Worm (Caenorhabditis elegans) whole organism, L4 larva: ENCODE measurements around the gene fip-3.

ENCODE experiments used
- F37D6.2 ChIP-seq: sonication (generic microtip); optimal IDR thresholded peaks from 2 replicates; lab custom pipeline; 2016; ENCODE audit warnings: mild to moderate bottlenecking, missing genetic modification characterization, missing compliant biosample characterization
- F49E8.2 ChIP-seq: sonication (generic microtip); optimal IDR thresholded peaks from 2 replicates; lab custom pipeline; 2016; ENCODE audit warnings: missing compliant biosample characterization, mild to moderate bottlenecking, missing genetic modification characterization, borderline replicate concordance
- T20F7.1 ChIP-seq: fragments of 200-800 bp; sonication (Bioruptor generic); optimal IDR thresholded peaks from 2 replicates; lab custom pipeline; 2018; ENCODE audit warnings: mild to moderate bottlenecking, missing genetic modification characterization, missing compliant biosample characterization
- Y105C5A.15 ChIP-seq: fragments of 200-800 bp; sonication (Bioruptor generic); IDR thresholded peaks from 2 replicates; pipeline ENCODE4 v1.3.6; 2022; ENCODE audit warnings: missing genetic modification characterization, missing compliant biosample characterization
- ZK546.5 ChIP-seq, 2 experiments: sonication (generic microtip); optimal IDR thresholded peaks; 2 replicates each; lab custom pipeline; 2017; ENCODE audit warnings: missing biosample characterization in 2 of 2, missing genetic modification characterization in 2 of 2
- arid-1 ChIP-seq: fragments of 200-800 bp; sonication (Bioruptor generic); conservative IDR thresholded peaks from 2 replicates; pipeline ENCODE4 v1.3.6; 2022; ENCODE audit warnings: missing genetic modification reagents, missing genetic modification characterization, missing compliant biosample characterization
- ceh-20 ChIP-seq: fragments of 200-800 bp; sonication (Bioruptor generic); IDR thresholded peaks from 2 replicates; pipeline ENCODE4 v1.3.6; 2022; ENCODE audit warnings: missing genetic modification reagents, missing genetic modification characterization, missing compliant biosample characterization
- ceh-44 ChIP-seq: fragments of 200-800 bp; sonication (Bioruptor generic); IDR thresholded peaks from 2 replicates; pipeline ENCODE4 v1.3.6; 2022; ENCODE audit warnings: missing genetic modification reagents, missing genetic modification characterization, missing compliant biosample characterization
- ceh-62 ChIP-seq: sonication (generic microtip); optimal IDR thresholded peaks from 2 replicates; lab custom pipeline; 2017; ENCODE audit warnings: missing biosample characterization, missing genetic modification characterization
- ces-1 ChIP-seq: fragments of 150-350 bp; sonication (generic microtip); optimal IDR thresholded peaks from 4 replicates; lab custom pipeline; 2014; ENCODE audit warnings: missing biosample characterization, missing genetic modification reagents, missing genetic modification characterization
- ctbp-1 ChIP-seq: fragments of 200-800 bp; sonication (Bioruptor generic); IDR thresholded peaks from 2 replicates; pipeline ENCODE4 v1.3.6; 2022; ENCODE audit warnings: missing genetic modification reagents, missing genetic modification characterization, missing compliant biosample characterization
- daf-16 ChIP-seq, 3 experiments: sonication (generic microtip); optimal IDR thresholded peaks; 2 replicates each; lab custom pipeline; 2016 to 2017; ENCODE audit warnings: missing genetic modification characterization in 3 of 3, missing genetic modification reagents in 3 of 3, mild to moderate bottlenecking in 2 of 3, missing compliant biosample characterization in 2 of 3, missing biosample characterization in 1 of 3, moderate library complexity in 1 of 3
- daf-19 ChIP-seq: fragments of 200-800 bp; sonication (Bioruptor generic); conservative IDR thresholded peaks from 2 replicates; pipeline ENCODE4 v1.3.6; 2022; ENCODE audit warnings: missing genetic modification characterization, missing compliant biosample characterization
- dmd-6 ChIP-seq: fragments of 200-800 bp; sonication (Bioruptor generic); IDR thresholded peaks from 2 replicates; pipeline ENCODE4 v1.3.6; 2022; ENCODE audit warnings: missing genetic modification reagents, missing genetic modification characterization, missing compliant biosample characterization
- dpl-1 ChIP-seq: fragments of 150-350 bp; optimal IDR thresholded peaks from 2 replicates; lab custom pipeline; 2014; ENCODE audit warnings: missing biosample characterization, missing genetic modification reagents, missing genetic modification characterization
- duxl-1 ChIP-seq: sonication (generic microtip); optimal IDR thresholded peaks from 2 replicates; lab custom pipeline; 2016; ENCODE audit warnings: mild to moderate bottlenecking, missing genetic modification characterization, moderate library complexity, missing compliant biosample characterization; ENCODE audit not compliant: poor library complexity
- hlh-30 ChIP-seq: sonication (generic microtip); optimal IDR thresholded peaks from 2 replicates; lab custom pipeline; 2017; ENCODE audit warnings: antibody characterized with exemption, mild to moderate bottlenecking, missing genetic modification characterization, missing compliant biosample characterization; ENCODE audit not compliant: insufficient read depth
- hmg-1.1 ChIP-seq: fragments of 200-800 bp; sonication (Bioruptor generic); IDR thresholded peaks from 2 replicates; pipeline ENCODE4 v1.3.6; 2022; ENCODE audit warnings: missing genetic modification reagents, missing genetic modification characterization, missing compliant biosample characterization
- lin-15B ChIP-seq: fragments of 150-350 bp; sonication (generic microtip); optimal IDR thresholded peaks from 3 replicates; lab custom pipeline; 2014; ENCODE audit warnings: missing biosample characterization, missing genetic modification characterization
- lin-38 ChIP-seq: fragments of 200-800 bp; sonication (Bioruptor generic); IDR thresholded peaks from 2 replicates; pipeline ENCODE4 v1.3.6; 2022; ENCODE audit warnings: missing genetic modification reagents, missing genetic modification characterization, missing compliant biosample characterization
- lin-39 ChIP-seq: fragments of 150-350 bp; optimal IDR thresholded peaks from 2 replicates; lab custom pipeline; 2014; ENCODE audit warnings: missing biosample characterization, missing genetic modification reagents, missing genetic modification characterization
- lir-3 ChIP-seq: sonication (generic microtip); optimal IDR thresholded peaks from 2 replicates; lab custom pipeline; 2016; ENCODE audit warnings: mild to moderate bottlenecking, missing genetic modification characterization, missing compliant biosample characterization
- lsy-2 ChIP-seq, 2 experiments: fragments of 150-350 bp in 1 of 2; sonication (generic microtip) in 1 of 2; optimal IDR thresholded peaks; 2 replicates each; lab custom pipeline; 2014 to 2017; ENCODE audit warnings: missing biosample characterization in 2 of 2, missing genetic modification characterization in 2 of 2
- mep-1 ChIP-seq: fragments of 150-350 bp; sonication (generic microtip); optimal IDR thresholded peaks from 3 replicates; lab custom pipeline; 2014; ENCODE audit warnings: missing biosample characterization, missing genetic modification characterization
- mes-2 ChIP-seq: sonication (generic microtip); optimal IDR thresholded peaks from 2 replicates; lab custom pipeline; 2016; ENCODE audit warnings: missing genotype, mild to moderate bottlenecking, missing genetic modification characterization, missing compliant biosample characterization; ENCODE audit not compliant: poor library complexity, severe bottlenecking
- nhr-102 ChIP-seq: sonication (generic microtip); optimal IDR thresholded peaks from 2 replicates; lab custom pipeline; 2016; ENCODE audit warnings: mild to moderate bottlenecking, missing genetic modification characterization, moderate library complexity, missing compliant biosample characterization
- nhr-111 ChIP-seq: fragments of 200-800 bp; sonication (Bioruptor generic); optimal IDR thresholded peaks from 2 replicates; lab custom pipeline; 2018; ENCODE audit warnings: mild to moderate bottlenecking, missing genetic modification characterization, missing compliant biosample characterization
- nhr-237 ChIP-seq: sonication (generic microtip); optimal IDR thresholded peaks from 2 replicates; lab custom pipeline; 2017; ENCODE audit warnings: missing biosample characterization, missing genetic modification characterization
- nhr-28 ChIP-seq: fragments of 150-350 bp; optimal IDR thresholded peaks from 2 replicates; lab custom pipeline; 2014; ENCODE audit warnings: missing biosample characterization, missing genetic modification characterization
- nhr-41 ChIP-seq: fragments of 200-800 bp; sonication (Bioruptor generic); IDR thresholded peaks from 2 replicates; pipeline ENCODE4 v1.3.6; 2022; ENCODE audit warnings: missing genetic modification reagents, missing genetic modification characterization, missing compliant biosample characterization
- nhr-6 ChIP-seq: fragments of 150-350 bp; optimal IDR thresholded peaks from 2 replicates; lab custom pipeline; 2014; ENCODE audit warnings: missing biosample characterization, missing genetic modification characterization
- nhr-77 ChIP-seq: fragments of 150-350 bp; optimal IDR thresholded peaks from 2 replicates; lab custom pipeline; 2014; ENCODE audit warnings: missing biosample characterization, missing genetic modification characterization
- pha-4 ChIP-seq, 2 experiments: fragments of 150-350 bp in 1 of 2; fragments of 200-800 bp in 1 of 2; sonication (Bioruptor generic) in 1 of 2; IDR thresholded peaks in 1 of 2; optimal IDR thresholded peaks in 1 of 2; 2 replicates each; pipeline versions ENCODE4 v1.3.6 to Lab custom; 2014 to 2022; ENCODE audit warnings: missing genetic modification characterization in 2 of 2, missing genetic modification reagents in 2 of 2, missing biosample characterization in 1 of 2, missing compliant biosample characterization in 1 of 2
- rbr-2 ChIP-seq: sonication (generic microtip); optimal IDR thresholded peaks from 2 replicates; lab custom pipeline; 2016; ENCODE audit warnings: missing genotype, missing genetic modification characterization, missing compliant biosample characterization
- sdz-12 ChIP-seq: fragments of 200-800 bp; sonication (Bioruptor generic); optimal IDR thresholded peaks from 2 replicates; lab custom pipeline; 2018; ENCODE audit warnings: mild to moderate bottlenecking, missing genetic modification characterization, missing compliant biosample characterization
- snpc-1.2 ChIP-seq: fragments of 200-800 bp; sonication (Bioruptor generic); IDR thresholded peaks from 2 replicates; pipeline ENCODE4 v1.3.6; 2022; ENCODE audit warnings: missing genetic modification reagents, missing genetic modification characterization, missing compliant biosample characterization
- spr-3 ChIP-seq: fragments of 200-800 bp; sonication (Bioruptor generic); optimal IDR thresholded peaks from 2 replicates; lab custom pipeline; 2018; ENCODE audit warnings: mild to moderate bottlenecking, missing genetic modification characterization, missing compliant biosample characterization
- unc-62 ChIP-seq, 3 experiments: fragments of 150-350 bp in 1 of 3; sonication (generic microtip); optimal IDR thresholded peaks in 2 of 3; peaks in 1 of 3; 1 replicate in 1 of 3; 2 replicates in 2 of 3; lab custom pipeline; 2014 to 2017; ENCODE audit warnings: missing biosample characterization in 3 of 3, missing genetic modification characterization in 3 of 3, missing genetic modification reagents in 3 of 3, missing genotype in 1 of 3
- zag-1 ChIP-seq: fragments of 150-350 bp; optimal IDR thresholded peaks from 2 replicates; lab custom pipeline; 2014; ENCODE audit warnings: missing biosample characterization, missing genetic modification characterization
- ztf-7 ChIP-seq: fragments of 150-350 bp; optimal IDR thresholded peaks from 2 replicates; lab custom pipeline; 2014; ENCODE audit warnings: missing biosample characterization, missing genetic modification characterization

fip-3 gene

ce11 chrIII:8589195-8589594, at the start of gene fip-3:
TSS of gene fip-3 (minus strand) at chrIII:8589488.
- TF ChIP-seq unc-62 (GFP tag; optimal IDR thresholded peaks at IDR 0.05 in 1 of 2; lab: Kevin White, UChicago): peak in 1 of 2 experiments; percentile 94
- TF ChIP-seq unc-62 (tag; optimal IDR thresholded peaks at IDR 0.05; lab: Kevin White, UChicago): no peak
- no peak for TF ChIP-seq ceh-44 (GFP tag; lab: Robert Waterston, UW)
- no peak for TF ChIP-seq spr-3

- no peak for TF ChIP-seq snpc-1.2 (GFP tag; lab: Robert Waterston, UW)
- TF ChIP-seq nhr-77: no peak
- TF ChIP-seq lin-15B (tag; lab: Kevin White, UChicago): no peak
- no peak for TF ChIP-seq ZK546.5 (tag; optimal IDR thresholded peaks at IDR 0.05; lab: Kevin White, UChicago)
- TF ChIP-seq rbr-2 (tag; lab: Kevin White, UChicago): peak; percentile 5
- no peak for TF ChIP-seq arid-1 (GFP tag; lab: Robert Waterston, UW)
- TF ChIP-seq F37D6.2 (tag; lab: Kevin White, UChicago): no peak
- TF ChIP-seq ces-1 (GFP tag; lab: Kevin White, UChicago): no peak
- TF ChIP-seq sdz-12: no peak
- 0 out of 2 replicates have a peak, but pooled peaks have one; percentile 10 for TF ChIP-seq hmg-1.1
- TF ChIP-seq nhr-41 (GFP tag; lab: Robert Waterston, UW): no peak
- TF ChIP-seq hlh-30 (tag; lab: Kevin White, UChicago): peak; percentile 32
- TF ChIP-seq daf-19 (GFP tag; lab: Robert Waterston, UW): no peak
- no peak for TF ChIP-seq lir-3 (tag; lab: Kevin White, UChicago)
- TF ChIP-seq mep-1 (tag; lab: Kevin White, UChicago): peak; percentile 27
- no peak for TF ChIP-seq zag-1 (tag; lab: Kevin White, UChicago)
- peak in 1 of 2 experiments; percentile 94 for TF ChIP-seq unc-62 (GFP tag; optimal IDR thresholded peaks at IDR 0.05 in 1 of 2; lab: Kevin White, UChicago)
- no peak for TF ChIP-seq unc-62 (tag; optimal IDR thresholded peaks at IDR 0.05; lab: Kevin White, UChicago)
- TF ChIP-seq daf-16 (GFP tag; optimal IDR thresholded peaks at IDR 0.05; lab: Kevin White, UChicago): peak in 1 of 2 experiments; percentile 30
- no peak for TF ChIP-seq daf-16 (tag; optimal IDR thresholded peaks at IDR 0.05; lab: Kevin White, UChicago)
- no peak for TF ChIP-seq ztf-7 (tag; lab: Kevin White, UChicago)
- peak; percentile 11 for TF ChIP-seq lin-39 (tag; lab: Kevin White, UChicago)
- no peak for TF ChIP-seq nhr-6 (tag; lab: Kevin White, UChicago)
- TF ChIP-seq lsy-2 (tag; optimal IDR thresholded peaks at IDR 0.05; lab: Kevin White, UChicago): peak in 1 of 2 experiments; percentile 44
- TF ChIP-seq ceh-20 (GFP tag; lab: Robert Waterston, UW): 0 out of 2 replicates have a peak, but pooled peaks have one; percentile 36
- no peak for TF ChIP-seq F49E8.2 (tag; lab: Kevin White, UChicago)
These were observed 47.5 kb upstream of the fip-3 start for ce11 chrIII:8636803-8637202.

DNA sequence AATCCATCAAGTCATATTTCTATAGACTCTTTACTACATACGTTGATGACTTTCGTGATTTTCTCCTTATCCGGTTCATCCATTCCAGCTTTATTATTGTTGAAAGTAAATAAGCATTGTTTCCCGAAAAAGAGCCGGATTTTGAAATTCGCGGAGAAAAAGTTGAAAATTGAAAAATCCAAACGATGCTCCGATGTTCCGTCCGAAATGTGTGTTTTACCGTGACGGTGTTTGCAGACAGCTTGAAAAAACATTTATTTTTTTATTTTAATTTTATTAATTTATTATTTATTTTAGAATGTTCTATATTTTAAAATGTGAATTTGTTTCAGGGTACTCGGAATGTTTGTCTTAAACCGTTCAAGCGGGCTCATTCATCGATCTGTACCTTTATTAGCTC, 41.5 kb upstream of the fip-3 start, which contains the start of gene dnj-10:
dnj-10 (plus strand) TSS at position 333 of the 400 bp plus-strand sequence.
- TF ChIP-seq ceh-62 (tag; lab: Kevin White, UChicago): no peak
- no peak for TF ChIP-seq pha-4 (GFP tag; IDR thresholded peaks at IDR 0.05; lab: Robert Waterston, UW)
- TF ChIP-seq pha-4 (tag; optimal IDR thresholded peaks at IDR 0.05; lab: Kevin White, UChicago): peak; percentile 61
- no peak for TF ChIP-seq nhr-102
- TF ChIP-seq zag-1 (tag; lab: Kevin White, UChicago): no peak
- 0 out of 2 replicates have a peak, but pooled peaks have one; percentile 27 for TF ChIP-seq ctbp-1
- peak; percentile 95 for TF ChIP-seq T20F7.1 (GFP tag; lab: Kevin White, UChicago)
- TF ChIP-seq nhr-111 (GFP tag; lab: Kevin White, UChicago): no peak
- peak; percentile 25 for TF ChIP-seq nhr-28
- TF ChIP-seq daf-16 (GFP tag; optimal IDR thresholded peaks at IDR 0.05; lab: Kevin White, UChicago): no peak
- no peak for TF ChIP-seq daf-16 (tag; optimal IDR thresholded peaks at IDR 0.05; lab: Kevin White, UChicago)
- peak; percentile 92 for TF ChIP-seq dpl-1
- no peak for TF ChIP-seq mep-1 (tag; lab: Kevin White, UChicago)
- TF ChIP-seq lin-38 (GFP tag; lab: Robert Waterston, UW): peak; percentile 70
- no peak for TF ChIP-seq nhr-77
- no peak for TF ChIP-seq dmd-6 (GFP tag; lab: Robert Waterston, UW)
- no peak for TF ChIP-seq Y105C5A.15 (GFP tag; lab: Robert Waterston, UW)
- TF ChIP-seq duxl-1 (tag; lab: Kevin White, UChicago): no peak
- peak; percentile 69 for TF ChIP-seq mes-2
- TF ChIP-seq nhr-237: no peak
- peak; percentile 8 for TF ChIP-seq rbr-2 (tag; lab: Kevin White, UChicago)
- peak; percentile 18 for TF ChIP-seq hlh-30 (tag; lab: Kevin White, UChicago)
- peak in 1 of 2 experiments; percentile 84 for TF ChIP-seq lsy-2 (tag; optimal IDR thresholded peaks at IDR 0.05; lab: Kevin White, UChicago)
- TF ChIP-seq hmg-1.1: 0 out of 2 replicates have a peak, but pooled peaks have one; percentile 8
